Fruit fly (Drosophila melanogaster): Measurements from ENCODE around the gene CG11034.

The CG11034 gene

dm6 chr2L:5771179-5771578, 34.0 kb upstream of the CG11034 start:
- TF ChIP-seq dsf (GFP tag; optimal IDR thresholded peaks at IDR 0.05; ENCODE audit: borderline replicate concordance): no peak
- TF ChIP-seq Myc (optimal IDR thresholded peaks at IDR 0.05): peak; percentile 98
- no peak for TF ChIP-seq Jra (GFP tag; optimal IDR thresholded peaks at IDR 0.05)
- peak; percentile 24 for TF ChIP-seq h (GFP tag; optimal IDR thresholded peaks at IDR 0.05)
- no peak for TF ChIP-seq Sp1 (GFP tag; optimal IDR thresholded peaks at IDR 0.05)
- no peak for TF ChIP-seq pan (optimal IDR thresholded peaks at IDR 0.05)
- no peak for TF ChIP-seq br (GFP tag; optimal IDR thresholded peaks at IDR 0.05)
- TF ChIP-seq Abd-B (GFP tag; optimal IDR thresholded peaks at IDR 0.05): no peak
- no peak for TF ChIP-seq usp (GFP tag; optimal IDR thresholded peaks at IDR 0.05)
- TF ChIP-seq N (GFP tag; optimal IDR thresholded peaks at IDR 0.05): no peak
- no peak for TF ChIP-seq sv (GFP tag; optimal IDR thresholded peaks at IDR 0.05)

dm6 chr2L:5772262-5772661, 32.9 kb upstream of the CG11034 start:
- no peak for TF ChIP-seq OdsH (GFP tag; optimal IDR thresholded peaks at IDR 0.05)
- no peak for TF ChIP-seq Rel (GFP tag; optimal IDR thresholded peaks at IDR 0.05)
- TF ChIP-seq Rel (tag; optimal IDR thresholded peaks at IDR 0.05): peak; percentile 64

- TF ChIP-seq psq (GFP tag; optimal IDR thresholded peaks at IDR 0.05) (no peak), fru (GFP tag; optimal IDR thresholded peaks at IDR 0.05) (peak; percentile 7), usp (GFP tag; optimal IDR thresholded peaks at IDR 0.05) (no peak)
Observed at dm6 chr2L:5778157-5778556, 27.0 kb upstream of the CG11034 start.

- TF ChIP-seq woc (GFP tag; optimal IDR thresholded peaks at IDR 0.05) (no peak), Rel (GFP tag; optimal IDR thresholded peaks at IDR 0.05) (no peak), Rel (tag; optimal IDR thresholded peaks at IDR 0.05) (no peak), jim (GFP tag; optimal IDR thresholded peaks at IDR 0.05) (no peak), Mio (GFP tag; optimal IDR thresholded peaks at IDR 0.05) (no peak), br (GFP tag; optimal IDR thresholded peaks at IDR 0.05) (no peak), CG9705 (GFP tag; optimal IDR thresholded peaks at IDR 0.05) (no peak), brk (GFP tag; optimal IDR thresholded peaks at IDR 0.05) (no peak), dl (GFP tag; optimal IDR thresholded peaks at IDR 0.05; ENCODE audit: insufficient read depth in 1 of 2, partially characterized antibody in 2 of 2) (no peak), fru (GFP tag; optimal IDR thresholded peaks at IDR 0.05) (no peak), foxo (GFP tag; optimal IDR thresholded peaks at IDR 0.05) (no peak), usp (GFP tag; optimal IDR thresholded peaks at IDR 0.05) (no peak), HLH106 (tag; optimal IDR thresholded peaks at IDR 0.05) (no peak), pan (optimal IDR thresholded peaks at IDR 0.05) (no peak), dsf (GFP tag; optimal IDR thresholded peaks at IDR 0.05; ENCODE audit: borderline replicate concordance) (no peak), CrebA (GFP tag; optimal IDR thresholded peaks at IDR 0.05; ENCODE audit: borderline replicate concordance) (no peak), rgr (GFP tag; optimal IDR thresholded peaks at IDR 0.05) (no peak), sv (GFP tag; optimal IDR thresholded peaks at IDR 0.05) (no peak), h (GFP tag; optimal IDR thresholded peaks at IDR 0.05) (no peak)
Observed at dm6 chr2L:5780703-5781102, 24.5 kb upstream of the CG11034 start.

dm6 chr2L:5781181-5781580, 24.0 kb upstream of the CG11034 start:
- TF ChIP-seq Myc (optimal IDR thresholded peaks at IDR 0.05): no peak
- no peak for TF ChIP-seq Dfd (GFP tag; optimal IDR thresholded peaks at IDR 0.05)
- no peak for TF ChIP-seq CG32264 (GFP tag; optimal IDR thresholded peaks at IDR 0.05)
- TF ChIP-seq Hnf4 (GFP tag; optimal IDR thresholded peaks at IDR 0.05): no peak
- no peak for TF ChIP-seq fru (GFP tag; optimal IDR thresholded peaks at IDR 0.05)
- TF ChIP-seq brk (GFP tag; optimal IDR thresholded peaks at IDR 0.05): no peak
- no peak for TF ChIP-seq sv (GFP tag; optimal IDR thresholded peaks at IDR 0.05)
- TF ChIP-seq ey (GFP tag; optimal IDR thresholded peaks at IDR 0.05): no peak
- no peak for TF ChIP-seq dl (GFP tag; optimal IDR thresholded peaks at IDR 0.05; ENCODE audit: insufficient read depth in 1 of 2, partially characterized antibody in 2 of 2)
- TF ChIP-seq Hr83 (GFP tag; optimal IDR thresholded peaks at IDR 0.05; ENCODE audit: poor library complexity, severe bottlenecking): no peak
- TF ChIP-seq dmrt93B (GFP tag; optimal IDR thresholded peaks at IDR 0.05): no peak
- TF ChIP-seq Hr78 (GFP tag; optimal IDR thresholded peaks at IDR 0.05): no peak
